Worm (Caenorhabditis elegans): ENCODE results near the gene nep-8.

The nep-8 gene

DNA sequence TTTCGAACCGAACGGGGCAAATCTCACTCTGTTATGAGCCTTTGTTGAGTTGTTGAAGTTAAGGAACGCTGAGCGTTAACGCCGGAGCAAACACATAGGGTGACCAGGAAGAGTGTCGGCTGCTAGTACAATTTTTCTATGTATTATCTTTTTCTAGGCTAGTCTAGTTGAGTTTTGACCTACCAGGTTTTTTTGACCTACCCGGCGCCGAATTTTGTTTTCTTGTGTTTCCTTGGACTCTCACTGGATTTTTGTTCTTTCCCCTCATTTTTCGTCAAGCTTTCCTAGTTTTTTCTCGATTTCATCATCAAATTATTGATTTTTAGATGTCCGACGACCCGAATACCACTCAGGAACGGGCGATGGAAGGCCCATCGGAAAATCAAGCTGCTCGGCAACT is 22.1 kb upstream of the nep-8 start, which contains the start of gene T06D4.1:
Gene T06D4.1 (plus strand): TSS at position 321 of the 400 bp plus-strand sequence.
- TF ChIP-seq lin-39 (tag; optimal IDR thresholded peaks at IDR 0.05), result no peak
- no peak for TF ChIP-seq daf-8 (GFP tag; IDR thresholded peaks at IDR 0.05)
- TF ChIP-seq D1046.2 (GFP tag; IDR thresholded peaks at IDR 0.05), result no peak
- TF ChIP-seq fos-1 (tag; optimal IDR thresholded peaks at IDR 0.05), result no peak
- TF ChIP-seq zfp-2 (tag; optimal IDR thresholded peaks at IDR 0.05), result no peak
- TF ChIP-seq attf-4 (tag; optimal IDR thresholded peaks at IDR 0.05), result no peak
- TF ChIP-seq mdl-1 (tag; optimal IDR thresholded peaks at IDR 0.05), result no peak
- no peak for TF ChIP-seq arid-1 (GFP tag; conservative IDR thresholded peaks at IDR 0.05)
- no peak for TF ChIP-seq nhr-42 (GFP tag; IDR thresholded peaks at IDR 0.05)
- TF ChIP-seq dmd-9 (GFP tag; IDR thresholded peaks at IDR 0.05), result no peak
- no peak for TF ChIP-seq zfp-3 (GFP tag; conservative IDR thresholded peaks at IDR 0.05)
- no peak for TF ChIP-seq ceh-82 (tag; optimal IDR thresholded peaks at IDR 0.05)
- no peak for TF ChIP-seq madf-5 (GFP tag; IDR thresholded peaks at IDR 0.05)
- TF ChIP-seq dmd-6 (GFP tag; IDR thresholded peaks at IDR 0.05), result no peak
- no peak for TF ChIP-seq ceh-20 (GFP tag; IDR thresholded peaks at IDR 0.05)
- no peak for TF ChIP-seq nhr-28 (tag; optimal IDR thresholded peaks at IDR 0.05)
- no peak for TF ChIP-seq madf-9 (GFP tag; conservative IDR thresholded peaks at IDR 0.05)
- TF ChIP-seq skn-1 (tag; optimal IDR thresholded peaks at IDR 0.05), result no peak
- no peak for TF ChIP-seq unc-62 (GFP tag; optimal IDR thresholded peaks at IDR 0.05 in 1 of 2)
- TF ChIP-seq unc-62 (tag; optimal IDR thresholded peaks at IDR 0.05), result no peak

DNA sequence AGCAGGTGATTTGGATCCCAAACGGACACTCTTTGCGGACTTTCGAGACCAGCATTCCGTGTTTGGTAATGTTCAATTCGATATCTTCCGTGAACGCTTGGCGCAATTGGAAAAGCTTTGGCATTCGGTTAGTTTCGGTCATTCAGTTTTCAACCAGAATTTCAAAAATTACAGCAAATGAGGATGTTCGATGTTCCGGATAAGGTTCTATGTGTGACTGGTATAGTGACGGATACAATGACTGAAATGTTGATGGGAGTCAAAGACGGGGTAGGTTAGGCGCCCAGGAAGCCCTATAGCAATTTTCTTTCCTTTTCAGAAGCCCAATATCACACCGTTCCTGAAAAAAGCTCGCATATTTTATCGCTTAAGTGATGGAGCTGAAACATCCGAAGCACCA is 20.5 kb upstream of the nep-8 start:
- TF ChIP-seq unc-62 (GFP tag; optimal IDR thresholded peaks at IDR 0.05 in 1 of 2) (peak in 1 of 2 experiments; percentile 95), unc-62 (tag; optimal IDR thresholded peaks at IDR 0.05) (no peak), F44E2.7 (GFP tag; IDR thresholded peaks at IDR 0.05) (no peak)

DNA sequence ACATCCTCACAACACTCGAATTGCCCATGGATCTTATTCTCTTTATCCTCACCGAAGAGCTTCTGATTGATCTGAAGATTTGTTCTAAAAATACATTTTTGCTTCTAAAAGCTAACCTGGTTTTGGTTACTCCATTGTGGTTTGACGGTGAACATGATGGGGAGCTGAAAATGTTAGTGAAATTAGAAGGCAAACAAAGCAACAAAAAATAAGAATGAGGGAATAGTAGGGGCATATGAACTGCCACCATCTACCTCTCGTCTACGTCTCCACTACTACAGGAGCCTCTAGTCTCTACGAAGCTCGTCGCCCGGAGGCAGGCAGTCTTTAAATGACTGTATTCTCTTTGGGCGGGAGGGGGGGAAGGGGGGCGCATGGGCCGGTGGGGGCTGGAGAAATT is 17.9 kb upstream of the nep-8 start, which contains the start of gene T06D4.2:
Gene T06D4.2 (minus strand): TSS at position 170 of the 400 bp plus-strand sequence.
- TF ChIP-seq aha-1 (tag), result peak; percentile 93
- TF ChIP-seq Y105C5A.15 (GFP tag; IDR thresholded peaks at IDR 0.05), result no peak

DNA sequence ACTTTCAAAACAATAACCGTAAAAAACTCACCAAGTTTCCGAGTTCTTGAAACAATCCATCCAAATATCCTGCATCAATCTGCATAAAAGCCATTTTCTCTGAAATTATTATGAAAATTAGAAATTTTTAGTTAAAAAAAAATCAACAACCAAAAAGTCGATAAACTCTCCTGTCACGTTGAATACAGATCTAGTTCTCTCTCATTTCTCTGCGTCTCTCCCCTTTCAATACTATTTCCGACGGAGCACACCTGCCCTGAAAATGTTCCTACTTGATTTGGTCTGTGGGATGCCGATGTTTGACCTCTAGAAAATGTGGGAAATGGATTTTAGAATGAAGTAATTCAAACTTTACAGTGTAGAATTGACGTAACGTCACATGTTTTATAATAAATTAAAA is 16.1 kb upstream of the nep-8 start, which contains the start of gene T06D4.6:
Gene T06D4.6 (minus strand): TSS at position 101 of the 400 bp plus-strand sequence.
- TF ChIP-seq hlh-30 (tag; optimal IDR thresholded peaks at IDR 0.05; ENCODE audit: insufficient read depth) (no peak), nhr-28 (tag; optimal IDR thresholded peaks at IDR 0.05) (no peak), ceh-28 (tag; optimal IDR thresholded peaks at IDR 0.05) (no peak), ceh-32 (tag; optimal IDR thresholded peaks at IDR 0.05; ENCODE audit: poor library complexity) (no peak), fkh-10 (GFP tag; optimal IDR thresholded peaks at IDR 0.05) (no peak), F49E8.2 (tag; optimal IDR thresholded peaks at IDR 0.05; ENCODE audit: borderline replicate concordance) (no peak)

DNA sequence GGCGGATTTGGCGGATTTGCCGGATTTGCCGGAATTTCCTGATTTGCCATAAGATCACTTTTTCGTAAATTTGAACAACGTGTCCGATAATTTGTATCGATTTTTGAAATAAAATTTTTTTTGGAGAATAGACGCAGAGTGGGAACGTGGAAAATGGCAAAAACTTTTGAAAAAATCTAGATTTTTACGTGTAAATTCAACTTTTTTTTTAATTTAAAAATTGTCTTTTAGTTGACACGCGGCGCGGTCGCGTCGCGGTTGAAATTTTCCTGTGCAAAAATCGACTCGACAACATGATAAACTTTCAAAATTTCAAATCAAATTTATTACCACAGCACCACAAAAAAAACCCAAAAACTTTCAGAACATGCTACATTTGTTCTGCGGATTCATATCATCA is 8.2 kb upstream of the nep-8 start, which contains the start of gene nep-20:
Gene nep-20 (minus strand): TSS at position 101 of the 400 bp plus-strand sequence.
- peak in 1 of 2 experiments; percentile 15 for TF ChIP-seq unc-62 (GFP tag; optimal IDR thresholded peaks at IDR 0.05 in 1 of 2)
- TF ChIP-seq unc-62 (tag; optimal IDR thresholded peaks at IDR 0.05), result no peak
- no peak for TF ChIP-seq ZK546.5 (tag; optimal IDR thresholded peaks at IDR 0.05)

DNA sequence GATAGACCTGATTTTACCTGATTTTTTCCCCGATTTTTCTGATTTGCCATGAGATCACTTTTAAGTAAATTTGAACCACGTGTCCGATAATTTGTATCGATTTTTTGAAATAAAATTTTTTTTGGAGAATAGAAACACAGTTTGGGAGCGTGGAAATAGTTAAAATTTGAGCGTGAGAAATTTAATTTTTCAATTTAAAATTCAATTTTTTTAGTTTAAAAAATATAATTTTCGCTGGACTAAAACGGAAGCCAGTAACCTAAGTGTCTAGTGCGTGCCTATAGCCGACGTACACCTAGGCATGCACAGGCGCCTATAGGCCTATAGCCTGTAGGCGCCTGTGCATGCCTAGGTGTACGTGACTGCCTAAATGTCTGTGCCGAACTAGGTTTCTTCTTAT is 4.4 kb upstream of the nep-8 start, which contains the start of gene nep-9:
Gene nep-9 (minus strand): TSS at position 101 of the 400 bp plus-strand sequence.
- TF ChIP-seq dmd-9 (GFP tag; IDR thresholded peaks at IDR 0.05) (no peak), daf-8 (GFP tag; IDR thresholded peaks at IDR 0.05) (no peak), aha-1 (tag) (peak; percentile 24)

DNA sequence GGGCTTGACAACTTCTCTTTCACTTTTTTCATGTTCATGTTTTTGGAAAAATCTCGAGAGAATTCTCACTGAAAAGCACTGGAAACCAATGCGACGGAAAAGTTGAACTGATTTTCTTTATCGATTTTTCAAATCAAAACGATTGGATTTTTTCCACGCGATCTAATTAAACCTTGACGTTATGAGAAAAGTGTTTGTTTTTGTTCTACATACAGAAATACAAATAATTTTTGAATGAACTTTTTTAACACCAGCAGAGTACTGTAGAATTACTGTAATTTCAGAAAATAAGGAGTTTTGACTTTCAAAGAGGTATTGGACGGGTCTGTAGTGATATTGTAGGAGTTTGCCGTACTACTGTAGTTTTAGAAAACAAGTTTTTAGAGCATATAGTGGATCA is 781 bp upstream of the nep-8 start, which contains the start of gene nep-10:
Gene nep-10 (minus strand): TSS at position 101 of the 400 bp plus-strand sequence.
- TF ChIP-seq cey-2 (tag; optimal IDR thresholded peaks at IDR 0.05; ENCODE audit: borderline replicate concordance, insufficient read depth) (no peak), F44E2.7 (GFP tag; IDR thresholded peaks at IDR 0.05) (no peak), nhr-28 (tag; optimal IDR thresholded peaks at IDR 0.05) (no peak), ztf-7 (tag; optimal IDR thresholded peaks at IDR 0.05) (no peak), F10B5.3 (tag; optimal IDR thresholded peaks at IDR 0.05) (no peak), ceh-82 (tag; optimal IDR thresholded peaks at IDR 0.05) (no peak), Y48G9A.11 (GFP tag; IDR thresholded peaks at IDR 0.05) (no peak), rbr-2 (tag; optimal IDR thresholded peaks at IDR 0.05) (no peak), lsy-2 (tag; optimal IDR thresholded peaks at IDR 0.05) (no peak), egl-43 (GFP tag; IDR thresholded peaks at IDR 0.05) (no peak), T26A8.4 (GFP tag; IDR thresholded peaks at IDR 0.05) (no peak), hlh-11 (tag; optimal IDR thresholded peaks at IDR 0.05) (no peak), nhr-10 (tag; optimal IDR thresholded peaks at IDR 0.05) (no peak), dmd-6 (GFP tag; IDR thresholded peaks at IDR 0.05) (no peak)
